Worm (Caenorhabditis elegans): ENCODE data around the gene lip-1.

Gene lip-1

DNA sequence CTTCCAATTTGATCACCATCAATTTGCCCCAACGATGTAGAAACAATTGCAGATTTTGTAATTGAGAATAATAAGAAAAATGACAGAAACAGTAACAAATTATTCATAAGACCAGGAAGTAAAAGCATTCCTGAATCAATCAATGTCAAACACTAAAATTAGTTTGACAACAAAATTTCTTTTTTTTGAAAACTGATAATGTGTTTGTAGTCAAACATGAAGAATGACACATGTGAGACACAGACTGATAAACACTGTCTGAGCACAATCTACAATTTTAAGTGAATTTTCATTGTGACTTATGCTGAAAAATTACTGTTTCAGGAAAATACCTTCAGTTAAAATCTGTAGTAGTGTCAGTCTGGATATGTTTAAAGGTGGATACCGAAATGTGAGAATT is 40.6 kb upstream of the lip-1 start, which contains the start of the genes cest-4 and C17H12.11 (continued):
- no peak for TF ChIP-seq set-16 (GFP tag; IDR thresholded peaks at IDR 0.05)
- no peak for TF ChIP-seq zfp-3 (GFP tag; conservative IDR thresholded peaks at IDR 0.05)
- no peak for TF ChIP-seq lsy-2 (tag; optimal IDR thresholded peaks at IDR 0.05)
- no peak for TF ChIP-seq hlh-30 (tag; optimal IDR thresholded peaks at IDR 0.05; ENCODE audit: insufficient read depth)
- no peak for TF ChIP-seq spr-3 (GFP tag; optimal IDR thresholded peaks at IDR 0.05)
- TF ChIP-seq nhr-111 (GFP tag; optimal IDR thresholded peaks at IDR 0.05) = no peak
- TF ChIP-seq ama-1 (optimal IDR thresholded peaks at IDR 0.05) = no peak
- no peak for TF ChIP-seq gei-8 (GFP tag; optimal IDR thresholded peaks at IDR 0.05)
- TF ChIP-seq lin-13 (GFP tag; optimal IDR thresholded peaks at IDR 0.05) = no peak
- peak; percentile 24 for TF ChIP-seq mxl-3 (GFP tag; optimal IDR thresholded peaks at IDR 0.05)
- no peak for TF ChIP-seq ctbp-1 (GFP tag; IDR thresholded peaks at IDR 0.05)
- no peak for TF ChIP-seq unc-62 (GFP tag; optimal IDR thresholded peaks at IDR 0.05 in 1 of 2)
- no peak for TF ChIP-seq unc-62 (tag; optimal IDR thresholded peaks at IDR 0.05)
- no peak for TF ChIP-seq daf-16 (GFP tag; optimal IDR thresholded peaks at IDR 0.05)
- peak; percentile 93 for TF ChIP-seq daf-16 (tag; optimal IDR thresholded peaks at IDR 0.05)
- TF ChIP-seq vab-7 (GFP tag; IDR thresholded peaks at IDR 0.05) = no peak
- no peak for TF ChIP-seq egl-27 (tag; optimal IDR thresholded peaks at IDR 0.05)
- no peak for TF ChIP-seq nhr-102 (tag; optimal IDR thresholded peaks at IDR 0.05)
- TF ChIP-seq nhr-77 (tag; optimal IDR thresholded peaks at IDR 0.05) = peak; percentile 71
- peak; percentile 73 for TF ChIP-seq hlh-11 (tag; optimal IDR thresholded peaks at IDR 0.05)
- TF ChIP-seq F37D6.2 (tag; optimal IDR thresholded peaks at IDR 0.05) = no peak
- no peak for TF ChIP-seq duxl-1 (tag; optimal IDR thresholded peaks at IDR 0.05; ENCODE audit: poor library complexity)
- TF ChIP-seq F10B5.3 (tag; optimal IDR thresholded peaks at IDR 0.05) = no peak
- no peak for TF ChIP-seq dmd-8 (GFP tag; IDR thresholded peaks at IDR 0.05)
- no peak for TF ChIP-seq nhr-76 (tag; optimal IDR thresholded peaks at IDR 0.05)
- no peak for TF ChIP-seq hmg-1.1 (GFP tag; IDR thresholded peaks at IDR 0.05)
- TF ChIP-seq aha-1 (tag) = peak; percentile 56
- TF ChIP-seq madf-5 (GFP tag; IDR thresholded peaks at IDR 0.05) = no peak
- TF ChIP-seq daf-8 (GFP tag; IDR thresholded peaks at IDR 0.05) = no peak
- peak; percentile 9 for TF ChIP-seq nhr-48 (tag; optimal IDR thresholded peaks at IDR 0.05)
- no peak for TF ChIP-seq hif-1 (tag; optimal IDR thresholded peaks at IDR 0.05)
- no peak for TF ChIP-seq T26A8.4 (GFP tag; IDR thresholded peaks at IDR 0.05)
- TF ChIP-seq egl-43 (GFP tag; IDR thresholded peaks at IDR 0.05) = no peak
- TF ChIP-seq madf-9 (GFP tag; conservative IDR thresholded peaks at IDR 0.05) = no peak
- TF ChIP-seq ces-1 (GFP tag; optimal IDR thresholded peaks at IDR 0.05) = no peak
- no peak for TF ChIP-seq sdz-12 (GFP tag; optimal IDR thresholded peaks at IDR 0.05)
- TF ChIP-seq nhr-25 (tag; optimal IDR thresholded peaks at IDR 0.05; ENCODE audit: borderline replicate concordance, insufficient read depth) = no peak
- no peak for TF ChIP-seq nhr-42 (GFP tag; IDR thresholded peaks at IDR 0.05)
- no peak for TF ChIP-seq T20F7.1 (GFP tag; optimal IDR thresholded peaks at IDR 0.05)
- no peak for TF ChIP-seq snpc-4 (tag; optimal IDR thresholded peaks at IDR 0.05)
- no peak for TF ChIP-seq lin-29 (GFP tag; IDR thresholded peaks at IDR 0.05)
- no peak for TF ChIP-seq ZK337.2 (GFP tag; IDR thresholded peaks at IDR 0.05)
- TF ChIP-seq ceh-62 (tag; optimal IDR thresholded peaks at IDR 0.05) = no peak
- TF ChIP-seq php-3 (GFP tag; IDR thresholded peaks at IDR 0.05) = peak; percentile 91
- TF ChIP-seq Y75B8A.6 (GFP tag; IDR thresholded peaks at IDR 0.05) = no peak
- no peak for TF ChIP-seq mep-1 (tag; optimal IDR thresholded peaks at IDR 0.05)
